Fruit fly (Drosophila melanogaster) whole organism, pupa: ENCODE results near the gene Bhmt.
A peak's percentile ranks its signal among the peaks of the same experiment; 100 is the strongest.

Source experiments
- CG10348 ChIP-seq: fragments of 200-800 bp; sonication (Bioruptor generic); IDR thresholded peaks from 2 replicates; pipeline ENCODE4 v1.3.6; 2022; ENCODE audit warnings: missing biosample characterization, missing genetic modification characterization
- CG14655 ChIP-seq: fragments of 200-800 bp; sonication (Bioruptor generic); optimal IDR thresholded peaks from 3 replicates; lab custom pipeline; 2017; ENCODE audit warnings: mild to moderate bottlenecking, missing biosample characterization, missing genetic modification reagents, missing genetic modification characterization
- CG15710 ChIP-seq: fragments of 200-800 bp; sonication (Bioruptor generic); optimal IDR thresholded peaks from 2 replicates; lab custom pipeline; 2018; ENCODE audit warnings: missing biosample characterization, mild to moderate bottlenecking, missing genetic modification characterization, moderate library complexity
- CG17806 ChIP-seq: fragments of 200-800 bp; sonication (Bioruptor generic); optimal IDR thresholded peaks from 2 replicates; lab custom pipeline; 2018; ENCODE audit warnings: missing biosample characterization, mild to moderate bottlenecking, missing genetic modification characterization, moderate library complexity
- CG8159 ChIP-seq: fragments of 200-800 bp; sonication (Bioruptor generic); optimal IDR thresholded peaks from 3 replicates; lab custom pipeline; 2018; ENCODE audit warnings: missing biosample characterization, mild to moderate bottlenecking, missing genetic modification characterization, moderate library complexity
- CG9948 ChIP-seq: fragments of 200-800 bp; sonication (Bioruptor generic); optimal IDR thresholded peaks from 2 replicates; lab custom pipeline; 2018; ENCODE audit warnings: missing biosample characterization, mild to moderate bottlenecking, missing genetic modification characterization, moderate library complexity
- Ets98B ChIP-seq: fragments of 200-800 bp; sonication (Bioruptor generic); IDR thresholded peaks from 2 replicates; pipeline ENCODE4 v1.3.6; 2022; ENCODE audit warnings: missing biosample characterization, missing genetic modification characterization
- Pif1A ChIP-seq: fragments of 200-800 bp; sonication (Bioruptor generic); optimal IDR thresholded peaks from 3 replicates; lab custom pipeline; 2016; ENCODE audit warnings: missing biosample characterization, missing genetic modification characterization
- Pif1B ChIP-seq: fragments of 200-800 bp; sonication (Bioruptor generic); optimal IDR thresholded peaks from 3 replicates; lab custom pipeline; 2016; ENCODE audit warnings: missing biosample characterization, missing genetic modification characterization
- Snoo ChIP-seq: fragments of 200-800 bp; sonication (Bioruptor generic); optimal IDR thresholded peaks from 3 replicates; lab custom pipeline; 2017; ENCODE audit warnings: missing biosample characterization, mild to moderate bottlenecking, missing genetic modification characterization, inconsistent platforms
- fd96Ca ChIP-seq: fragments of 200-800 bp; sonication (Bioruptor generic); IDR thresholded peaks from 3 replicates; pipeline ENCODE4 v1.3.6; 2022; ENCODE audit warnings: missing biosample characterization, missing genetic modification characterization
- gl ChIP-seq: fragments of 200-800 bp; sonication (Bioruptor generic); optimal IDR thresholded peaks from 2 replicates; lab custom pipeline; 2018; ENCODE audit warnings: missing biosample characterization, mild to moderate bottlenecking, missing genetic modification characterization
- rn ChIP-seq: fragments of 200-800 bp; sonication (Bioruptor generic); IDR thresholded peaks from 2 replicates; pipeline ENCODE4 v1.3.6; 2022; ENCODE audit warnings: missing biosample characterization, missing genetic modification characterization

DNA sequence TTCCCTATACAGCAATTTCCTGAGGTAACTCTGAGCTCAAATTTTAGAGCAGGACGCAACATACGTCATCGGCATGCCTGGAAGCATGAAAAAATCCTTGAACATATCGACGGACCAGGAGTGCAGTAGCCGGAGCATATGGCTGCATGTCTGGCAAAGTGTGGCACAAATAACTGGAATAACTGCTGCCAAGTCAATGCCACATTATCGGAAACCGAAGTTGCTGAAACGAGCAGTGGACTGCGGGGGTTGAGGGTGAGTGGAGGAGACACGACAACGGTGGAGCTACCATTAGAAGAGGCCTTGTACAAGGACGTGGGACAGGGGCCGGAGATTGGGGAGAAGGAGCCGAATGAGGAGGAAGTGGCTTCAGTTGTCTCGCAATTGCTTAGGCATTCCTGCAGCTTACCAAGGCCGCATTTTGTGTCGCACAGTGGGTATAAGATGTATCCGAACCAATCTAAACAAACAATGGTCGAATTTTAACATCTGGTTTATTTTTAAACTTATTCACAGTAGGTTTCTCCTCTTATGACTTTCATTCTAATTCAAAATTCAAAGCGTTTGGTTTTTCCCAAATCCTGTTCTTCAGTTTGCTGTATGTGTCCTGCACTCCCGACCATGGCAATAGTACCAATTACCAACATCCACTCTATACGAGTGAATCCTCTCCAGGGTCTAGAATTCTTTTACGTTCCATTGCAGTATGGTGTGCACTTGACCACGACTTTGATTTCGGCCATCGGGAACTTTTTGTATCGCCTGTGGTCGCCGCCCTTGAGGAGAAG lies 11.2 kb downstream of the Bhmt start, which contains the start of gene CG46304:
- TF ChIP-seq CG8159 (tag; lab: Kevin White, UChicago) (peak; percentile 65), Pif1A (GFP tag; lab: Kevin White, UChicago) (no peak), rn (GFP tag; lab: Robert Waterston, UW) (no peak), Ets98B (GFP tag; lab: Robert Waterston, UW) (no peak), CG17806 (tag; lab: Kevin White, UChicago) (peak; percentile 38), CG10348 (GFP tag; lab: Robert Waterston, UW) (no peak), CG14655 (peak; percentile 67), CG15710 (peak; percentile 48), Pif1B (GFP tag; lab: Kevin White, UChicago) (no peak), Snoo (no peak), CG9948 (tag; lab: Kevin White, UChicago) (peak; percentile 59), gl (tag; lab: Kevin White, UChicago) (no peak), fd96Ca (GFP tag; lab: Robert Waterston, UW) (no peak)
